Fruit fly (Drosophila melanogaster): ENCODE data around the gene CG3999.

CG3999 gene

DNA sequence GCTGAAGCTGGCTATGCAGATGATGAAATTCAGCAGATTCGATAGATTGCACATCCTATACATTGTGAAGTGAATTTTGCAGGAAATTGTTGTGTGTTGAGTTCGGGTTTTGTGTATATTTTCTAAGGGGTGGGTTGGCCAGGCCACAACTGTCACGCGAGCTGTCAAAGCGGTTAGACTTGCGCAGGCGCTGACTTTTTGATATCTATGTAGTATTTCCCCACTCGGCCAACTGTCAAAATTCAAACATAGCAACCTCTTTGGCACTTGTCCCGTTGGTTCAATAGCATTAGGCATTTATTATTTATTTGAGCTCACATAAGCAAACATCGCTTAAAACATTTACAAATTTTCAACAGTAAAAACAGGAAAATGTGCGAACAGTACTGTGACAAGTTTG lies 26.7 kb upstream of the CG3999 start, which contains the start of the genes CG12817 and CG34107:
Gene CG12817 (minus strand): TSS at position 132 of the 400 bp plus-strand sequence.
Gene CG34107 (plus strand): TSS at position 316 of the 400 bp plus-strand sequence.
- TF ChIP-seq CG15710 (tag; optimal IDR thresholded peaks at IDR 0.05) (no peak), Pif1B (GFP tag; optimal IDR thresholded peaks at IDR 0.05) (no peak), CG13204 (GFP tag; optimal IDR thresholded peaks at IDR 0.05) (no peak), CG32121 (GFP tag; IDR thresholded peaks at IDR 0.05) (no peak), Pif1A (GFP tag; optimal IDR thresholded peaks at IDR 0.05) (no peak), Ets98B (GFP tag; IDR thresholded peaks at IDR 0.05) (no peak), CG17806 (tag; optimal IDR thresholded peaks at IDR 0.05) (no peak), D1 (tag; optimal IDR thresholded peaks at IDR 0.05) (no peak), CG12605 (GFP tag; IDR thresholded peaks at IDR 0.05) (no peak), CG34367 (tag; optimal IDR thresholded peaks at IDR 0.05) (no peak), fd96Ca (GFP tag; IDR thresholded peaks at IDR 0.05) (no peak), rn (GFP tag; IDR thresholded peaks at IDR 0.05) (no peak), CG14655 (GFP tag; optimal IDR thresholded peaks at IDR 0.05) (no peak), CG8159 (tag; optimal IDR thresholded peaks at IDR 0.05) (no peak), CG10348 (GFP tag; IDR thresholded peaks at IDR 0.05) (no peak), CG9948 (tag; optimal IDR thresholded peaks at IDR 0.05) (no peak), EcR (GFP tag; optimal IDR thresholded peaks at IDR 0.05) (no peak), CG4496 (GFP tag; IDR thresholded peaks at IDR 0.05) (no peak), gl (tag; optimal IDR thresholded peaks at IDR 0.05) (no peak), CG8301 (tag; optimal IDR thresholded peaks at IDR 0.05) (no peak)

- no peak for TF ChIP-seq Ets98B (GFP tag; IDR thresholded peaks at IDR 0.05)
- TF ChIP-seq Pif1A (GFP tag; optimal IDR thresholded peaks at IDR 0.05) = no peak
- no peak for TF ChIP-seq CG10348 (GFP tag; IDR thresholded peaks at IDR 0.05)
- TF ChIP-seq CG17806 (tag; optimal IDR thresholded peaks at IDR 0.05) = no peak
- no peak for TF ChIP-seq Pif1B (GFP tag; optimal IDR thresholded peaks at IDR 0.05)
- no peak for TF ChIP-seq CG15710 (tag; optimal IDR thresholded peaks at IDR 0.05)
- TF ChIP-seq CG13204 (GFP tag; optimal IDR thresholded peaks at IDR 0.05) = no peak
- no peak for TF ChIP-seq gl (tag; optimal IDR thresholded peaks at IDR 0.05)
- TF ChIP-seq CG14655 (GFP tag; optimal IDR thresholded peaks at IDR 0.05) = no peak
- TF ChIP-seq EcR (GFP tag; optimal IDR thresholded peaks at IDR 0.05) = no peak
- TF ChIP-seq D1 (tag; optimal IDR thresholded peaks at IDR 0.05) = no peak
- no peak for TF ChIP-seq fd96Ca (GFP tag; IDR thresholded peaks at IDR 0.05)
- no peak for TF ChIP-seq CG9948 (tag; optimal IDR thresholded peaks at IDR 0.05)
- TF ChIP-seq CG34367 (tag; optimal IDR thresholded peaks at IDR 0.05) = no peak
- no peak for TF ChIP-seq Snoo (tag; optimal IDR thresholded peaks at IDR 0.05)
- no peak for TF ChIP-seq CG8159 (tag; optimal IDR thresholded peaks at IDR 0.05)
- no peak for TF ChIP-seq CG32121 (GFP tag; IDR thresholded peaks at IDR 0.05)
- TF ChIP-seq rn (GFP tag; IDR thresholded peaks at IDR 0.05) = no peak
These were observed 25.9 kb upstream of the CG3999 start, which contains the start of gene CG42795 for dm6 chr3R:10225390-10225789. Gene CG42795, plus strand, starts transcription at chr3R:10225690.

DNA sequence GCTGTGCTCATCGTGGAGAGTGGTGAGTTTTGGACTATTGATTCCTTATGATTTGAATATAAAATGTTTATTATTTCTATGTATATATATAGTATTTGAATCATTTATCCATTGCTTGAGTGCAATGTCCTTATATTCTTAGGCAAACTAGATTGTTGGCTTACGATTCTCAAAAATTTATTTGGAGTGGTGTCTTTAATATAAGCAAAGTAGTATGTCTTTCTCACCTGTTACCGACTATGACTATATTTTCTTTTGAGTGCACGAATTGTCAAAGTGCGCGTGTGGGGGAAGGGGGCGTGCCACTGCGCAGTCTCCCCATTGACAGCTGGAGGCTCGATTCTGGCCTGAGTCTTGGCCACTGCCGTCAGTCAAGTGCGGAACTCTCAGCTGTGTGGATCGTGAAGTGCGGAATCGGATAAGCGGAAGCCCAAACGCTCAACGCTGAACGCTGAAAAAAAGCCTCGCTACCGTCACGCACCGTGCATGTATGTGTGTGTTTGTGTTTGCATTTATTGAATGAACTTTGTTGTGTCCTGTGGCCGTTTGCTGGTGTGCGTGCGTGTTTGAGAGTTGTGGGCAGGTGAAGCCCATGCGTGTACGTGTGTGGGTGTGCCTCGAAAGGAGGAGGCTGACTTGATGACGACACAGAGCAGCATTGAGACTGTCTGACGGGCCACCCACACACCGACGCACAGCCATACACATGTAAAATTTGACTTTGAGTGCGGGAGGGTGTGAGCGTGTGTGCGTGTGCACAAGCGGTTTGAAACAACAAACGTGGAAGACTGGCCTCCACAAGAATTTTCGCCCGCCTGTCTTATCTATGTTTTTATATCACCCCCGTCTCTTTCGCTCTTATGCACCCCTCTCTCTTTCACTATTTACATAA lies 24.9 kb upstream of the CG3999 start:
- no peak for TF ChIP-seq D1 (tag; optimal IDR thresholded peaks at IDR 0.05)
- TF ChIP-seq CG10348 (GFP tag; IDR thresholded peaks at IDR 0.05) = no peak
- TF ChIP-seq CG13204 (GFP tag; optimal IDR thresholded peaks at IDR 0.05) = peak; percentile 19

DNA sequence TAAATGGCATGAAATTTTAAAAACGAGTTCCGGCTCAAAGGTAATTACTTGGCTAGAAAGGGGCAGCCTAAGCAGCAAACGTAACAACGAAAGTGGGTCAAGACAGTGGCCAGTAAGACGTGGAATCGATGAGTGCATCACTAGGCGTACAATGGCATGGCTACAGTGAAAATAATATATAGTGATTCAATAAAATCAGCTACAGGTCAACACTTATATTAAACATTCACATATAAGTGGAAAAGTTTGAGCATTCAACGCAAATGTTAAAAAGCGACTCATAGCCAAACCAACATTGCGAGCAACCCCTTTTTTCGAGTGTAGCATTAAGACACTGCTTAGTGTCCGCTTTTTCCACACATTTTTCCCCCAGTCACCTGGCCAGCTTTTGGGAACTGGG lies 23.3 kb upstream of the CG3999 start:
- TF ChIP-seq CG17806 (tag; optimal IDR thresholded peaks at IDR 0.05) (no peak), fd96Ca (GFP tag; IDR thresholded peaks at IDR 0.05) (0 out of 3 replicates have a peak, but pooled peaks have one; percentile 46)

DNA sequence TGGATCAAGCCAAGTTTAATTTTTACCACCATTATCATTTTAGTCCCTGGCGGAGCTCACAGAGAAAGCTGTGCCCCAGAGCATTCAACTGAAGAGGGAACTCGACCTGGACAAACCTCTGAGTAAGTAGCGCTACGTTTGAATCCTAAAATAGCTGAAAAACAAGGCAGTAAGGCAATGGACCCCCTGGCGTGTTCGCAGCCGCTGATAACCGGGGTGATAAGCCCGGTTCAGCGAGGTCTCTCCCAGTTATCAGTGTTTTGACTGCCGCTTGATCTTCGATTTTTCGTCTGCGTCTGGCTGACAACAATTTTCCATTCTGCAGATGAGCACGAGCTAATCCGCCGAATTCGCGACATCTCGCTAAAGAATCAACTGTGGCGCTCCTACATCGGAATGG lies 528 bp downstream of the CG3999 start:
- TF ChIP-seq rn (GFP tag; IDR thresholded peaks at IDR 0.05) (no peak), Pif1B (GFP tag; optimal IDR thresholded peaks at IDR 0.05) (no peak)

dm6 chr3R:10261800-10262199 lies 10.5 kb downstream of the CG3999 start, which contains the start of the genes Sirt6 and pont:
Gene Sirt6, minus strand, starts transcription at chr3R:10261849.
Gene pont, plus strand, starts transcription at chr3R:10262123.
- peak; percentile 92 for TF ChIP-seq Snoo (tag; optimal IDR thresholded peaks at IDR 0.05)
- peak; percentile 88 for TF ChIP-seq D1 (tag; optimal IDR thresholded peaks at IDR 0.05)
- TF ChIP-seq CG12605 (GFP tag; IDR thresholded peaks at IDR 0.05) = no peak
- peak; percentile 69 for TF ChIP-seq Pif1A (GFP tag; optimal IDR thresholded peaks at IDR 0.05)
- TF ChIP-seq CG14655 (GFP tag; optimal IDR thresholded peaks at IDR 0.05) = peak; percentile 94
- no peak for TF ChIP-seq rn (GFP tag; IDR thresholded peaks at IDR 0.05)
- TF ChIP-seq EcR (GFP tag; optimal IDR thresholded peaks at IDR 0.05) = peak; percentile 41
- TF ChIP-seq CG17806 (tag; optimal IDR thresholded peaks at IDR 0.05) = peak; percentile 95
- peak; percentile 96 for TF ChIP-seq CG15710 (tag; optimal IDR thresholded peaks at IDR 0.05)
- no peak for TF ChIP-seq CG4496 (GFP tag; IDR thresholded peaks at IDR 0.05)
- TF ChIP-seq fd96Ca (GFP tag; IDR thresholded peaks at IDR 0.05) = no peak
- TF ChIP-seq CG13204 (GFP tag; optimal IDR thresholded peaks at IDR 0.05) = peak; percentile 33
- TF ChIP-seq gl (tag; optimal IDR thresholded peaks at IDR 0.05) = peak; percentile 62
- TF ChIP-seq Ets98B (GFP tag; IDR thresholded peaks at IDR 0.05) = no peak
- no peak for TF ChIP-seq CG10348 (GFP tag; IDR thresholded peaks at IDR 0.05)
- TF ChIP-seq CG8301 (tag; optimal IDR thresholded peaks at IDR 0.05) = peak; percentile 91
- TF ChIP-seq CG8159 (tag; optimal IDR thresholded peaks at IDR 0.05) = peak; percentile 97
- TF ChIP-seq Pif1B (GFP tag; optimal IDR thresholded peaks at IDR 0.05) = peak; percentile 72
- TF ChIP-seq CG34367 (tag; optimal IDR thresholded peaks at IDR 0.05) = peak; percentile 91
- TF ChIP-seq CG32121 (GFP tag; IDR thresholded peaks at IDR 0.05) = no peak
- peak; percentile 96 for TF ChIP-seq CG9948 (tag; optimal IDR thresholded peaks at IDR 0.05)
